Fruit fly (Drosophila melanogaster) whole organism, embryonic: ENCODE measurements around the gene CG43610.

Experiments
- Ada2b ChIP-seq: fragments of 200-800 bp; sonication (Bioruptor generic); IDR thresholded peaks from 2 replicates; pipeline ENCODE4 v1.3.6; 2022; ENCODE audit warnings: missing biosample characterization, missing genetic modification characterization
- Aef1 ChIP-seq: fragments of 200-800 bp; sonication (Bioruptor generic); IDR thresholded peaks from 3 replicates; pipeline ENCODE4 v1.3.6; 2022; ENCODE audit warnings: missing biosample characterization, missing genetic modification characterization
- Atf6 ChIP-seq: fragments of 200-800 bp; sonication (Bioruptor generic); IDR thresholded peaks from 2 replicates; pipeline ENCODE4 v1.3.6; 2022; ENCODE audit warnings: missing biosample characterization, missing genetic modification characterization
- BEAF-32 ChIP-seq: fragments of 200-800 bp; sonication (Bioruptor generic); optimal IDR thresholded peaks from 3 replicates; lab custom pipeline; 2017; ENCODE audit warnings: missing biosample characterization, missing genetic modification characterization, mild to moderate bottlenecking, moderate library complexity, missing genetic modification reagents
- Bgb ChIP-seq: fragments of 200-800 bp; sonication (Bioruptor generic); IDR thresholded peaks from 2 replicates; pipeline ENCODE4 v1.3.6; 2022; ENCODE audit warnings: missing biosample characterization, missing genetic modification characterization; ENCODE audit not compliant: partially characterized antibody
- CG12219 ChIP-seq: fragments of 200-800 bp; sonication (Bioruptor generic); optimal IDR thresholded peaks from 3 replicates; lab custom pipeline; 2018; ENCODE audit warnings: missing biosample characterization, mild to moderate bottlenecking, missing genetic modification characterization
- CG12769 ChIP-seq: fragments of 200-800 bp; sonication (Bioruptor generic); optimal IDR thresholded peaks from 2 replicates; lab custom pipeline; 2019; ENCODE audit warnings: missing biosample characterization, mild to moderate bottlenecking, missing genetic modification characterization, moderate library complexity
- CG18599 ChIP-seq: fragments of 200-800 bp; sonication (Bioruptor generic); optimal IDR thresholded peaks from 3 replicates; lab custom pipeline; 2017; ENCODE audit warnings: missing biosample characterization, missing genetic modification characterization, mild to moderate bottlenecking, moderate library complexity, missing genetic modification reagents
- CG2120 ChIP-seq: fragments of 200-800 bp; sonication (Bioruptor generic); optimal IDR thresholded peaks from 3 replicates; lab custom pipeline; 2016; ENCODE audit warnings: missing biosample characterization, missing genetic modification characterization
- CG31441 ChIP-seq: fragments of 200-800 bp; sonication (Bioruptor generic); IDR thresholded peaks from 2 replicates; pipeline ENCODE4 v1.3.6; 2022; ENCODE audit warnings: missing biosample characterization, missing genetic modification characterization
- CG3726 ChIP-seq: fragments of 200-800 bp; sonication (Bioruptor generic); IDR thresholded peaks from 3 replicates; pipeline ENCODE4, ENCODE4 v1.3.6; 2022; ENCODE audit warnings: missing biosample characterization, missing genetic modification characterization
- CG42726 ChIP-seq: fragments of 200-800 bp; sonication (Bioruptor generic); IDR thresholded peaks from 2 replicates; pipeline ENCODE4 v1.3.6; 2022; ENCODE audit warnings: missing biosample characterization, missing genetic modification characterization; ENCODE audit not compliant: partially characterized antibody
- CG4617 ChIP-seq: fragments of 200-800 bp; sonication (Bioruptor generic); optimal IDR thresholded peaks from 3 replicates; lab custom pipeline; 2016; ENCODE audit warnings: missing biosample characterization, missing genetic modification characterization, borderline replicate concordance
- CG7928 ChIP-seq: fragments of 200-800 bp; sonication (Bioruptor generic); optimal IDR thresholded peaks from 2 replicates; lab custom pipeline; 2017; ENCODE audit warnings: missing biosample characterization, mild to moderate bottlenecking, missing genetic modification characterization
- CG7987 ChIP-seq: fragments of 200-800 bp; sonication (Bioruptor generic); optimal IDR thresholded peaks from 2 replicates; lab custom pipeline; 2018; ENCODE audit warnings: missing biosample characterization, mild to moderate bottlenecking, missing genetic modification characterization, moderate library complexity
- CTCF ChIP-seq: fragments of 200-800 bp; sonication (Bioruptor generic); optimal IDR thresholded peaks from 2 replicates; lab custom pipeline; 2017; ENCODE audit warnings: missing biosample characterization, mild to moderate bottlenecking, missing genetic modification characterization, moderate library complexity
- CkIIα-i1 ChIP-seq: fragments of 200-800 bp; sonication (Bioruptor generic); IDR thresholded peaks from 2 replicates; pipeline ENCODE4 v1.3.6; 2022; ENCODE audit warnings: missing biosample characterization, missing genetic modification characterization
- Deaf1 ChIP-seq: fragments of 200-800 bp; optimal IDR thresholded peaks from 3 replicates; lab custom pipeline; 2019; ENCODE audit warnings: missing biosample characterization, mild to moderate bottlenecking, missing genetic modification characterization, moderate library complexity
- Dek ChIP-seq: fragments of 200-800 bp; sonication (Bioruptor generic); optimal IDR thresholded peaks from 3 replicates; lab custom pipeline; 2019; ENCODE audit warnings: missing biosample characterization, mild to moderate bottlenecking, missing genetic modification characterization, moderate library complexity
- Dp ChIP-seq: fragments of 200-800 bp; sonication (Bioruptor generic); optimal IDR thresholded peaks from 2 replicates; lab custom pipeline; 2018; ENCODE audit warnings: missing biosample characterization, mild to moderate bottlenecking, missing genetic modification characterization, moderate library complexity
- Dref ChIP-seq: fragments of 200-800 bp; sonication (Bioruptor generic); IDR thresholded peaks from 2 replicates; pipeline ENCODE4 v1.3.6; 2022; ENCODE audit warnings: missing biosample characterization, missing genetic modification characterization
- Eip74EF ChIP-seq, 2 experiments: fragments of 200-800 bp in 1 of 2; fragments of >200 bp in 1 of 2; sonication (Bioruptor generic) in 1 of 2; optimal IDR thresholded peaks; 2 replicates each; lab custom pipeline; 2017 to 2019; ENCODE audit warnings: missing biosample characterization in 2 of 2, missing genetic modification characterization in 2 of 2, mild to moderate bottlenecking in 1 of 2, moderate library complexity in 1 of 2
- GATAe ChIP-seq: fragments of 200-800 bp; sonication (Bioruptor generic); conservative IDR thresholded peaks from 2 replicates; pipeline ENCODE4 v1.3.6; 2022; ENCODE audit warnings: missing biosample characterization, missing genetic modification characterization
- HLH3B ChIP-seq: fragments of 200-800 bp; sonication (Bioruptor generic); IDR thresholded peaks from 2 replicates; pipeline ENCODE4 v1.3.6; 2022; ENCODE audit warnings: missing biosample characterization, missing genetic modification characterization
- Hey ChIP-seq: fragments of 200-800 bp; sonication (Bioruptor generic); optimal IDR thresholded peaks from 3 replicates; lab custom pipeline; 2018; ENCODE audit warnings: missing biosample characterization, mild to moderate bottlenecking, missing genetic modification characterization
- NK7.1 ChIP-seq: fragments of 200-800 bp; sonication (Bioruptor generic); optimal IDR thresholded peaks from 3 replicates; lab custom pipeline; 2016; ENCODE audit warnings: missing biosample characterization, missing genetic modification characterization
- Neu2 ChIP-seq: fragments of 200-800 bp; sonication (Bioruptor generic); optimal IDR thresholded peaks from 3 replicates; lab custom pipeline; 2016; ENCODE audit warnings: missing biosample characterization, missing genetic modification characterization, borderline replicate concordance
- Oaz ChIP-seq: fragments of 200-800 bp; sonication (Bioruptor generic); IDR thresholded peaks from 2 replicates; pipeline ENCODE4 v1.3.6; 2022; ENCODE audit warnings: missing biosample characterization, missing genetic modification characterization
- Rfx ChIP-seq: fragments of 200-800 bp; sonication (Bioruptor generic); IDR thresholded peaks from 2 replicates; pipeline ENCODE4 v1.3.6; 2022; ENCODE audit warnings: missing biosample characterization, missing genetic modification characterization
- Six4 ChIP-seq: fragments of 200-800 bp; sonication (Bioruptor generic); optimal IDR thresholded peaks from 2 replicates; lab custom pipeline; 2016; ENCODE audit warnings: missing biosample characterization, missing genetic modification characterization
- br ChIP-seq: fragments of >200 bp; optimal IDR thresholded peaks from 2 replicates; lab custom pipeline; 2017
- chinmo ChIP-seq: fragments of 200-800 bp; sonication (Bioruptor generic); IDR thresholded peaks from 4 replicates; pipeline ENCODE4 v1.3.6; 2022; ENCODE audit warnings: missing biosample characterization, missing genetic modification characterization; ENCODE audit not compliant: partially characterized antibody
- ci ChIP-seq: fragments of 200-800 bp; sonication (Bioruptor generic); IDR thresholded peaks from 3 replicates; pipeline ENCODE4 v1.3.6; 2022; ENCODE audit warnings: missing biosample characterization, missing genetic modification characterization
- crp ChIP-seq, 2 experiments: fragments of 200-800 bp; sonication (Bioruptor generic); optimal IDR thresholded peaks; 2 replicates in 1 of 2; 3 replicates in 1 of 2; lab custom pipeline; 2017; ENCODE audit warnings: missing biosample characterization in 2 of 2, missing genetic modification characterization in 2 of 2, mild to moderate bottlenecking in 1 of 2, moderate library complexity in 1 of 2
- exex ChIP-seq: fragments of 200-800 bp; sonication (Bioruptor generic); optimal IDR thresholded peaks from 4 replicates; lab custom pipeline; 2018; ENCODE audit warnings: missing biosample characterization, mild to moderate bottlenecking, missing genetic modification characterization, moderate library complexity
- eyg ChIP-seq: fragments of 200-800 bp; sonication (Bioruptor generic); optimal IDR thresholded peaks from 3 replicates; lab custom pipeline; 2016; ENCODE audit warnings: missing biosample characterization, missing genetic modification characterization
- gcm2 ChIP-seq: fragments of 200-800 bp; sonication (Bioruptor generic); optimal IDR thresholded peaks from 2 replicates; lab custom pipeline; 2016; ENCODE audit warnings: missing biosample characterization, missing genetic modification characterization
- gt ChIP-seq: fragments of 200-800 bp; sonication (Bioruptor generic); IDR thresholded peaks from 2 replicates; pipeline ENCODE4 v1.3.6; 2022; ENCODE audit warnings: missing biosample characterization, missing genetic modification characterization
- hbn ChIP-seq: fragments of 200-800 bp; sonication (Bioruptor generic); IDR thresholded peaks from 2 replicates; pipeline ENCODE4 v1.3.6; 2022; ENCODE audit warnings: missing biosample characterization, missing genetic modification characterization; ENCODE audit not compliant: partially characterized antibody
- jigr1 ChIP-seq: fragments of 200-800 bp; sonication (Bioruptor generic); IDR thresholded peaks from 3 replicates; pipeline ENCODE4 v1.3.6; 2022; ENCODE audit warnings: missing biosample characterization, missing genetic modification characterization
- nau ChIP-seq: fragments of 200-800 bp; sonication (Bioruptor generic); optimal IDR thresholded peaks from 3 replicates; lab custom pipeline; 2017; ENCODE audit warnings: missing biosample characterization, mild to moderate bottlenecking, missing genetic modification characterization, missing genetic modification reagents
- nerfin-1 ChIP-seq: fragments of 200-800 bp; sonication (Bioruptor generic); optimal IDR thresholded peaks from 3 replicates; lab custom pipeline; 2019; ENCODE audit warnings: missing biosample characterization, mild to moderate bottlenecking, missing genetic modification characterization, moderate library complexity
- nom ChIP-seq: fragments of 200-800 bp; sonication (Bioruptor generic); optimal IDR thresholded peaks from 2 replicates; lab custom pipeline; 2017; ENCODE audit warnings: missing biosample characterization, missing genetic modification characterization, mild to moderate bottlenecking, moderate library complexity, missing genetic modification reagents
- p53 ChIP-seq: fragments of 200-800 bp; sonication (Bioruptor generic); optimal IDR thresholded peaks from 2 replicates; lab custom pipeline; 2016; ENCODE audit warnings: missing biosample characterization, missing genetic modification characterization
- slbo ChIP-seq: fragments of 200-800 bp; sonication (Bioruptor generic); IDR thresholded peaks from 2 replicates; pipeline ENCODE4 v1.3.6; 2022; ENCODE audit warnings: missing biosample characterization, missing genetic modification characterization
- sna ChIP-seq: fragments of 200-800 bp; sonication (Bioruptor generic); IDR thresholded peaks from 2 replicates; pipeline ENCODE4 v1.3.6; 2022; ENCODE audit warnings: missing biosample characterization, missing genetic modification characterization; ENCODE audit not compliant: partially characterized antibody
- so ChIP-seq: fragments of 200-800 bp; sonication (Bioruptor generic); IDR thresholded peaks from 3 replicates; pipeline ENCODE4 v1.3.6; 2022; ENCODE audit warnings: missing biosample characterization, missing genetic modification characterization
- sr ChIP-seq: fragments of 200-800 bp; sonication (Bioruptor generic); IDR thresholded peaks from 3 replicates; pipeline ENCODE4 v1.3.6; 2022; ENCODE audit warnings: missing biosample characterization, missing genetic modification characterization
- sug ChIP-seq: fragments of 200-800 bp; optimal IDR thresholded peaks from 2 replicates; lab custom pipeline; 2019; ENCODE audit warnings: missing biosample characterization, mild to moderate bottlenecking, missing genetic modification characterization, moderate library complexity
- trem ChIP-seq: fragments of 200-800 bp; optimal IDR thresholded peaks from 3 replicates; lab custom pipeline; 2019; ENCODE audit warnings: missing biosample characterization, mild to moderate bottlenecking, missing genetic modification characterization, moderate library complexity
- unc-4 ChIP-seq: fragments of 200-800 bp; sonication (Bioruptor generic); IDR thresholded peaks from 2 replicates; pipeline ENCODE4 v1.3.6; 2022; ENCODE audit warnings: missing biosample characterization, missing genetic modification characterization; ENCODE audit not compliant: partially characterized antibody

CG43610 gene

DNA sequence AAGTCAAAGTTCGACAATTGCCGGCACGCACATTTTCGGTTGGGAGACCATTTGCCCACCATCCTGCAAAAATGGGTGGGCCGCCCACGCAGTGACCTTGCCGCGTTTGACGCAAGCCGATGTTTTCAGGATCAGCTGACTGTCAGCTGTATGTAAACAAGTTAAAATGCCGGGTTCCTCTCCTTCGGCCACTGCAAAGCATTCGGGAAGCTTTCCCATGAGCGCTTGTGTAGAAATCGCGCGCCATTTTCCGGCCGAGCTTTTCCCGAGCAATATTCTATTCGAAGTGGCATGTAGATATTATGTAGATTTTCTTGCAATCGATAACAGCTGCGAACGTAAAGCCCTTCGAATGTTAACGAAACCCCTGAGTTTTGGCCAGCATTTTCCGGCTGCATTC lies 25.4 kb upstream of the CG43610 start, which contains the start of gene CG17378 (continued):
- TF ChIP-seq eyg (GFP tag; lab: Kevin White, UChicago) (no peak), CG12219 (no peak), Rfx (GFP tag; lab: Robert Waterston, UW) (peak; percentile 22; the same call in 1 of the 2 replicates), exex (no peak), trem (tag; lab: Kevin White, UChicago) (no peak), p53 (GFP tag; lab: Kevin White, UChicago) (no peak), Oaz (GFP tag; lab: Robert Waterston, UW) (no peak), CG12769 (tag; lab: Kevin White, UChicago) (peak; percentile 60), ci (0 out of 3 replicates have a peak, but pooled peaks have one; percentile 16), crp (GFP tag; optimal IDR thresholded peaks at IDR 0.05; lab: Kevin White, UChicago) (peak in 1 of 2 experiments; percentile 76), Dek (no peak), CG31441 (GFP tag; lab: Robert Waterston, UW) (no peak), CG42726 (GFP tag; lab: Robert Waterston, UW) (no peak), jigr1 (GFP tag; lab: Robert Waterston, UW) (no peak), slbo (GFP tag; lab: Robert Waterston, UW) (no peak), sna (GFP tag; lab: Robert Waterston, UW) (0 out of 2 replicates have a peak, but pooled peaks have one; percentile 28), unc-4 (GFP tag; lab: Robert Waterston, UW) (peak; percentile 42; the same call in 1 of the 2 replicates), gcm2 (GFP tag; lab: Kevin White, UChicago) (no peak), nau (GFP tag; lab: Kevin White, UChicago) (no peak), Bgb (GFP tag; lab: Robert Waterston, UW) (peak; percentile 49; the same call in 1 of the 2 replicates), nom (GFP tag; lab: Kevin White, UChicago) (no peak), CG18599 (GFP tag; lab: Kevin White, UChicago) (no peak), gt (no peak), Hey (tag; lab: Kevin White, UChicago) (no peak), sug (tag; lab: Kevin White, UChicago) (no peak), BEAF-32 (GFP tag; lab: Kevin White, UChicago) (peak; percentile 12), CG2120 (GFP tag; lab: Kevin White, UChicago) (no peak), CG7928 (GFP tag; lab: Kevin White, UChicago) (no peak), CG3726 (GFP tag; lab: Robert Waterston, UW) (no peak), Aef1 (GFP tag; lab: Robert Waterston, UW) (no peak), CG7987 (GFP tag; lab: Kevin White, UChicago) (no peak), chinmo (no peak), HLH3B (no peak), Dref (GFP tag; lab: Robert Waterston, UW) (0 out of 2 replicates have a peak, but pooled peaks have one; percentile 30), br (lab: Kevin White, UChicago) (no peak), Ada2b (GFP tag; lab: Robert Waterston, UW) (no peak), nerfin-1 (tag; lab: Kevin White, UChicago) (no peak), Neu2 (GFP tag; lab: Kevin White, UChicago) (no peak), GATAe (GFP tag; lab: Robert Waterston, UW) (no peak), CG4617 (GFP tag; lab: Kevin White, UChicago) (no peak), Atf6 (GFP tag; lab: Robert Waterston, UW) (no peak), CkIIα-i1 (no peak), Eip74EF (GFP tag; optimal IDR thresholded peaks at IDR 0.05; lab: Kevin White, UChicago) (no peak), Dp (GFP tag; lab: Kevin White, UChicago) (peak; percentile 23), sr (GFP tag; lab: Robert Waterston, UW) (peak; percentile 46; the same call in 1 of the 3 replicates), CTCF (GFP tag; lab: Kevin White, UChicago) (peak; percentile 80), NK7.1 (no peak), hbn (0 out of 2 replicates have a peak, but pooled peaks have one; percentile 15), Deaf1 (tag; lab: Kevin White, UChicago) (peak; percentile 75), Six4 (GFP tag; lab: Kevin White, UChicago) (no peak), so (GFP tag; lab: Robert Waterston, UW) (no peak)
